Fruit fly (Drosophila melanogaster) whole organism, embryonic: ENCODE data around the gene CG2059.

Source experiments
- Adf1 ChIP-seq: fragments of 200-800 bp; sonication (Bioruptor generic); IDR thresholded peaks from 2 replicates; pipeline ENCODE4 v1.3.6; 2022; ENCODE audit warnings: missing biosample characterization, missing genetic modification characterization
- CG10147 ChIP-seq: fragments of 200-800 bp; sonication (Bioruptor generic); optimal IDR thresholded peaks from 2 replicates; lab custom pipeline; 2019; ENCODE audit warnings: missing biosample characterization, mild to moderate bottlenecking, missing genetic modification characterization, moderate library complexity
- CG10274 ChIP-seq: fragments of 200-800 bp; sonication (Bioruptor generic); optimal IDR thresholded peaks from 3 replicates; lab custom pipeline; 2017; ENCODE audit warnings: missing biosample characterization, mild to moderate bottlenecking, missing genetic modification characterization
- CG14014 ChIP-seq: fragments of 200-800 bp; sonication (Bioruptor generic); IDR thresholded peaks from 2 replicates; pipeline ENCODE4 v1.3.6; 2022; ENCODE audit warnings: missing biosample characterization, missing genetic modification characterization
- CG14441 ChIP-seq: fragments of 200-800 bp; sonication (Bioruptor generic); IDR thresholded peaks from 2 replicates; pipeline ENCODE4 v1.3.6; 2022; ENCODE audit warnings: missing biosample characterization, missing genetic modification characterization
- CG15479 ChIP-seq: fragments of 200-800 bp; sonication (Bioruptor generic); optimal IDR thresholded peaks from 3 replicates; lab custom pipeline; 2019; ENCODE audit warnings: missing biosample characterization, mild to moderate bottlenecking, missing genetic modification characterization, moderate library complexity
- CG15514 ChIP-seq: fragments of 200-800 bp; sonication (Bioruptor generic); optimal IDR thresholded peaks from 3 replicates; lab custom pipeline; 2017; ENCODE audit warnings: missing biosample characterization, missing genetic modification characterization, mild to moderate bottlenecking, moderate library complexity, missing genetic modification reagents
- CG16779 ChIP-seq: fragments of 200-800 bp; sonication (Bioruptor generic); IDR thresholded peaks from 2 replicates; pipeline ENCODE4 v1.3.6; 2022; ENCODE audit warnings: missing biosample characterization, missing genetic modification characterization
- CG2116 ChIP-seq: fragments of 200-800 bp; sonication (Bioruptor generic); optimal IDR thresholded peaks from 3 replicates; lab custom pipeline; 2018; ENCODE audit warnings: missing biosample characterization, mild to moderate bottlenecking, missing genetic modification characterization
- CG2202 ChIP-seq: fragments of 200-800 bp; sonication (Bioruptor generic); optimal IDR thresholded peaks from 2 replicates; lab custom pipeline; 2018; ENCODE audit warnings: missing biosample characterization, mild to moderate bottlenecking, missing genetic modification characterization
- CG32767 ChIP-seq: fragments of 200-800 bp; sonication (Bioruptor generic); IDR thresholded peaks from 2 replicates; pipeline ENCODE4 v1.3.6; 2022; ENCODE audit warnings: missing biosample characterization, missing genetic modification characterization
- CG33557 ChIP-seq: fragments of 200-800 bp; sonication (Bioruptor generic); optimal IDR thresholded peaks from 2 replicates; lab custom pipeline; 2019; ENCODE audit warnings: missing biosample characterization, mild to moderate bottlenecking, missing genetic modification characterization, moderate library complexity
- CG43689 ChIP-seq: fragments of 200-800 bp; sonication (Bioruptor generic); IDR thresholded peaks from 2 replicates; pipeline ENCODE4 v1.3.6; 2022; ENCODE audit warnings: missing biosample characterization, missing genetic modification characterization
- CG8089 ChIP-seq: fragments of 200-800 bp; sonication (Bioruptor generic); optimal IDR thresholded peaks from 3 replicates; lab custom pipeline; 2016; ENCODE audit warnings: missing biosample characterization, missing genetic modification characterization
- CG8359 ChIP-seq: fragments of 200-800 bp; sonication (Bioruptor generic); optimal IDR thresholded peaks from 2 replicates; lab custom pipeline; 2017; ENCODE audit warnings: missing biosample characterization, mild to moderate bottlenecking, missing genetic modification characterization, borderline replicate concordance
- CG8765 ChIP-seq: fragments of 200-800 bp; sonication (Bioruptor generic); IDR thresholded peaks from 2 replicates; pipeline ENCODE4 v1.3.6; 2022; ENCODE audit warnings: missing biosample characterization, missing genetic modification characterization
- CTCF ChIP-seq: fragments of 200-800 bp; sonication (Bioruptor generic); optimal IDR thresholded peaks from 2 replicates; lab custom pipeline; 2017; ENCODE audit warnings: missing biosample characterization, mild to moderate bottlenecking, missing genetic modification characterization, moderate library complexity
- E2f1 ChIP-seq: fragments of 200-800 bp; sonication (Bioruptor generic); IDR thresholded peaks from 2 replicates; pipeline ENCODE4 v1.3.6; 2022; ENCODE audit warnings: missing biosample characterization, missing genetic modification characterization
- Gsc ChIP-seq: fragments of 200-800 bp; sonication (Bioruptor generic); IDR thresholded peaks from 2 replicates; pipeline ENCODE4 v1.3.6; 2022; ENCODE audit warnings: missing biosample characterization, missing genetic modification characterization
- Hsf ChIP-seq: fragments of 200-800 bp; sonication (Bioruptor generic); optimal IDR thresholded peaks from 3 replicates; lab custom pipeline; 2016; ENCODE audit warnings: missing biosample characterization, missing genetic modification characterization
- Kr ChIP-seq: fragments of 200-800 bp; sonication (Bioruptor generic); optimal IDR thresholded peaks from 2 replicates; lab custom pipeline; 2017; ENCODE audit warnings: missing biosample characterization, mild to moderate bottlenecking, missing genetic modification characterization
- MBD-R2 ChIP-seq: fragments of 200-800 bp; sonication (Bioruptor generic); IDR thresholded peaks from 2 replicates; pipeline ENCODE4 v1.3.6; 2022; ENCODE audit warnings: missing biosample characterization, missing genetic modification characterization
- NK7.1 ChIP-seq: fragments of 200-800 bp; sonication (Bioruptor generic); optimal IDR thresholded peaks from 3 replicates; lab custom pipeline; 2016; ENCODE audit warnings: missing biosample characterization, missing genetic modification characterization
- Oaz ChIP-seq: fragments of 200-800 bp; sonication (Bioruptor generic); IDR thresholded peaks from 2 replicates; pipeline ENCODE4 v1.3.6; 2022; ENCODE audit warnings: missing biosample characterization, missing genetic modification characterization
- Sry-δ ChIP-seq: fragments of 200-800 bp; sonication (Bioruptor generic); optimal IDR thresholded peaks from 2 replicates; lab custom pipeline; 2016; ENCODE audit warnings: missing biosample characterization, missing genetic modification characterization
- Trl ChIP-seq, 3 experiments: fragments of >200 bp in 2 of 3; fragments of 200-800 bp in 1 of 3; sonication (Bioruptor generic) in 1 of 3; optimal IDR thresholded peaks; 2 replicates in 1 of 3; 3 replicates in 2 of 3; lab custom pipeline; 2016 to 2017; ENCODE audit warnings: missing biosample characterization in 1 of 3, missing genetic modification characterization in 1 of 3
- Usf ChIP-seq: fragments of 200-800 bp; sonication (Bioruptor generic); optimal IDR thresholded peaks from 2 replicates; lab custom pipeline; 2017; ENCODE audit warnings: missing genotype, missing biosample characterization, missing genetic modification characterization
- ap ChIP-seq: fragments of 200-800 bp; sonication (Bioruptor generic); IDR thresholded peaks from 2 replicates; pipeline ENCODE4 v1.3.6; 2022; ENCODE audit warnings: missing biosample characterization, missing genetic modification characterization
- ara ChIP-seq: fragments of 200-800 bp; sonication (Bioruptor generic); IDR thresholded peaks from 2 replicates; pipeline ENCODE4 v1.3.6; 2022; ENCODE audit warnings: missing biosample characterization, missing genetic modification characterization
- caup ChIP-seq: fragments of 200-800 bp; sonication (Bioruptor generic); optimal IDR thresholded peaks from 3 replicates; lab custom pipeline; 2017; ENCODE audit warnings: missing biosample characterization, mild to moderate bottlenecking, missing genetic modification characterization, moderate library complexity; ENCODE audit not compliant: severe bottlenecking
- cg ChIP-seq: fragments of 200-800 bp; sonication (Bioruptor generic); optimal IDR thresholded peaks from 3 replicates; lab custom pipeline; 2019; ENCODE audit warnings: missing biosample characterization, mild to moderate bottlenecking, missing genetic modification characterization, moderate library complexity
- cwo ChIP-seq: fragments of 200-800 bp; sonication (Bioruptor generic); optimal IDR thresholded peaks from 3 replicates; lab custom pipeline; 2017; ENCODE audit warnings: missing biosample characterization, missing genetic modification characterization, mild to moderate bottlenecking, moderate library complexity, missing genetic modification reagents
- disco-r ChIP-seq: fragments of 200-800 bp; sonication (Bioruptor generic); optimal IDR thresholded peaks from 2 replicates; lab custom pipeline; 2016; ENCODE audit warnings: missing biosample characterization, missing genetic modification characterization
- en ChIP-seq: fragments of 200-800 bp; sonication (Bioruptor generic); optimal IDR thresholded peaks from 2 replicates; lab custom pipeline; 2016; ENCODE audit warnings: missing biosample characterization, missing genetic modification characterization
- gem ChIP-seq: fragments of 200-800 bp; sonication (Bioruptor generic); optimal IDR thresholded peaks from 2 replicates; lab custom pipeline; 2019; ENCODE audit warnings: missing biosample characterization, mild to moderate bottlenecking, missing genetic modification characterization, moderate library complexity
- gsb ChIP-seq: fragments of 200-800 bp; sonication (Bioruptor generic); IDR thresholded peaks from 2 replicates; pipeline ENCODE4 v1.3.6; 2022; ENCODE audit warnings: missing biosample characterization, missing genetic modification characterization
- gsb-n ChIP-seq: fragments of 200-800 bp; sonication (Bioruptor generic); optimal IDR thresholded peaks from 3 replicates; lab custom pipeline; 2018; ENCODE audit warnings: missing biosample characterization, mild to moderate bottlenecking, missing genetic modification characterization
- jing ChIP-seq: fragments of 200-800 bp; sonication (Bioruptor generic); optimal IDR thresholded peaks from 2 replicates; lab custom pipeline; 2018; ENCODE audit warnings: missing biosample characterization, mild to moderate bottlenecking, missing genetic modification characterization
- onecut ChIP-seq: fragments of 200-800 bp; sonication (Bioruptor generic); IDR thresholded peaks from 2 replicates; pipeline ENCODE4 v1.3.6; 2022; ENCODE audit warnings: missing biosample characterization, missing genetic modification characterization
- org-1 ChIP-seq: fragments of 200-800 bp; sonication (Bioruptor generic); optimal IDR thresholded peaks from 2 replicates; lab custom pipeline; 2017; ENCODE audit warnings: missing biosample characterization, missing genetic modification characterization
- p53 ChIP-seq: fragments of 200-800 bp; sonication (Bioruptor generic); optimal IDR thresholded peaks from 2 replicates; lab custom pipeline; 2016; ENCODE audit warnings: missing biosample characterization, missing genetic modification characterization
- pnt ChIP-seq: fragments of 200-800 bp; sonication (Bioruptor generic); optimal IDR thresholded peaks from 3 replicates; lab custom pipeline; 2016; ENCODE audit warnings: missing biosample characterization, missing genetic modification characterization
- psq ChIP-seq: fragments of 200-800 bp; sonication (Bioruptor generic); optimal IDR thresholded peaks from 2 replicates; lab custom pipeline; 2017; ENCODE audit warnings: missing biosample characterization, missing genetic modification characterization
- pzg ChIP-seq: fragments of 200-800 bp; sonication (Bioruptor generic); optimal IDR thresholded peaks from 3 replicates; lab custom pipeline; 2018; ENCODE audit warnings: missing biosample characterization, mild to moderate bottlenecking, missing genetic modification characterization, moderate library complexity
- shn ChIP-seq: fragments of 200-800 bp; sonication (Bioruptor generic); optimal IDR thresholded peaks from 3 replicates; lab custom pipeline; 2016; ENCODE audit warnings: missing biosample characterization, missing genetic modification characterization
- sisA ChIP-seq: fragments of 200-800 bp; sonication (Bioruptor generic); IDR thresholded peaks from 2 replicates; pipeline ENCODE4 v1.3.6; 2022; ENCODE audit warnings: missing biosample characterization, missing genetic modification characterization
- trem ChIP-seq: fragments of 200-800 bp; optimal IDR thresholded peaks from 3 replicates; lab custom pipeline; 2019; ENCODE audit warnings: missing biosample characterization, mild to moderate bottlenecking, missing genetic modification characterization, moderate library complexity
- twi ChIP-seq: fragments of 200-800 bp; optimal IDR thresholded peaks from 2 replicates; lab custom pipeline; 2019; ENCODE audit warnings: missing biosample characterization, mild to moderate bottlenecking, missing genetic modification characterization, moderate library complexity
- wor ChIP-seq: fragments of 200-800 bp; sonication (Bioruptor generic); IDR thresholded peaks from 2 replicates; pipeline ENCODE4 v1.3.6; 2022; ENCODE audit warnings: missing biosample characterization, missing genetic modification characterization

CG2059 gene

DNA sequence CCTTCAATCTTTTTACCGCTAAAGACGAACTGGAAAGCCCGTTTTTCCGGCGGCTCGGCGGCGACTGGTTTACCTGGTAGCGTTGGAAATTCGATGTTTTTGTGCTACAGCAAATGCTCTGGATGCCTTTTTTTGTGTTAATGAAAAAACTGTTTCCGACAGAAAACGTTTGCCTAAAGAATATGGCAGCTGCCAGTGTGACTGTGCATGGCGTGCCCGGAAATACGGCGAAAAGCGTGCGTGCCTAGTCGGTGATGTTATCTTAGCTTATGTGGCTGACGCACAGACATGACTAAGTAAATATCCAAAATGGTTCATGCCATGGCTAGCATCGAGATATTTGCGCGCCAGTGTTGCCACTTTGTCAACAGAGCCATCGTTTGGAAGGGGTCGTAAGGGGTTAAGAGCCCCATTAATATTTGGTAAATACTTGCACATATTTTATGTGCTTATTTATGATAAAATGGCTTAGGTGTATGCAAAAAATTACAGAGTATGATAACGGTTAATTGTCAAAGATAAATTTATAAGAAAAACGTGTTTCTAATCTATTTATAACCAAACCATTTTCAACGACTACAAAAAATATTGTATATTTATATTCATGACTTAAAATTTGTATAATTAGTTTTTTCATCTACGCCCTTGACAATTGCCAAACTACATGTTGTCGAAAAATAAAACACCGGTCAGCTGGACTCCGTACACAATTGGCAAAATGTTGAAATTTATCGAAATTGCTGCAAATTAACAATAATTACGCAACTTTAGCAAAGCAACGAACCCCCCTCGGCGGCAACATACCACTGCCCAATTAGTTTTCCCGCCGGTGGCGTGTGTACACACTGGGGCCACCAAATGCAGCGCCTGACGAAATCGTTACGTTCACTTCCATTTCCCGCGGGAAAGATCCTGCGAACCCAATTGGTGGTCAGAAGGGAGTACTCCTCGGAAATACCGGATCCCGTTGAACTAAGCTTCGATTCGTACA is at the start of gene CG2059:
Gene CG2059, plus strand, starts transcription at position 364 of the 991 bp plus-strand sequence.
- TF ChIP-seq Oaz (GFP tag; lab: Robert Waterston, UW) (peak; percentile 37; the same call in 1 of the 2 replicates), Hsf (GFP tag; lab: Kevin White, UChicago) (peak; percentile 40), CG2202 (peak; percentile 39), org-1 (GFP tag; lab: Kevin White, UChicago) (peak; percentile 3), Kr (GFP tag; lab: Kevin White, UChicago) (peak; percentile 88), cg (no peak), CG16779 (no peak), shn (GFP tag; lab: Kevin White, UChicago) (peak; percentile 60), MBD-R2 (peak; percentile 77), CG32767 (GFP tag; lab: Robert Waterston, UW) (0 out of 2 replicates have a peak, but pooled peaks have one; percentile 13), Gsc (GFP tag; lab: Robert Waterston, UW) (no peak), gsb-n (tag; lab: Kevin White, UChicago) (peak; percentile 8), disco-r (no peak), E2f1 (GFP tag; lab: Robert Waterston, UW) (peak; percentile 51), CG15514 (GFP tag; lab: Kevin White, UChicago) (peak; percentile 84), CG8359 (GFP tag; lab: Kevin White, UChicago) (peak; percentile 28), Usf (GFP tag; lab: Kevin White, UChicago) (peak; percentile 31), CG15479 (GFP tag; lab: Kevin White, UChicago) (peak; percentile 75), pzg (GFP tag; lab: Kevin White, UChicago) (peak; percentile 99), CG43689 (GFP tag; lab: Robert Waterston, UW) (no peak), psq (GFP tag; lab: Kevin White, UChicago) (no peak), CG8089 (GFP tag; lab: Kevin White, UChicago) (peak; percentile 24), CG14014 (GFP tag; lab: Robert Waterston, UW) (peak; percentile 24; the same call in 1 of the 2 replicates), CG10147 (GFP tag; lab: Kevin White, UChicago) (peak; percentile 11), wor (no peak), onecut (GFP tag; lab: Robert Waterston, UW) (0 out of 2 replicates have a peak, but pooled peaks have one; percentile 19), p53 (GFP tag; lab: Kevin White, UChicago) (peak; percentile 63), jing (GFP tag; lab: Kevin White, UChicago) (no peak), gem (peak; percentile 67), NK7.1 (no peak), CG8765 (GFP tag; lab: Robert Waterston, UW) (0 out of 2 replicates have a peak, but pooled peaks have one; percentile 23), trem (tag; lab: Kevin White, UChicago) (peak; percentile 75), ap (GFP tag; lab: Robert Waterston, UW) (0 out of 2 replicates have a peak, but pooled peaks have one; percentile 18), Adf1 (GFP tag; lab: Robert Waterston, UW) (peak; percentile 96), CG2116 (GFP tag; lab: Kevin White, UChicago) (peak; percentile 64), CG14441 (GFP tag; lab: Robert Waterston, UW) (peak; percentile 47), CTCF (GFP tag; lab: Kevin White, UChicago) (peak; percentile 47), gsb (GFP tag; lab: Robert Waterston, UW) (no peak), pnt (peak; percentile 52), cwo (GFP tag; lab: Kevin White, UChicago) (no peak), en (GFP tag; lab: Kevin White, UChicago) (no peak), sisA (GFP tag; lab: Robert Waterston, UW) (peak; percentile 64), Sry-δ (GFP tag; lab: Kevin White, UChicago) (peak; percentile 67), twi (tag; lab: Kevin White, UChicago) (no peak), ara (no peak), caup (peak; percentile 50), CG10274 (GFP tag; lab: Kevin White, UChicago) (no peak), Trl (optimal IDR thresholded peaks at IDR 0.05; lab: Kevin White, UChicago) (no peak), Trl (GFP tag; optimal IDR thresholded peaks at IDR 0.05; lab: Kevin White, UChicago) (peak; percentile 52), CG33557 (GFP tag; lab: Kevin White, UChicago) (no peak)
